Worm (Caenorhabditis elegans): Measurements from ENCODE around the gene C49G7.7.

Gene C49G7.7

ce11 chrV:4031319-4031718 lies 3.0 kb upstream of the C49G7.7 start, which contains the start of gene cyp-35A4:
Gene cyp-35A4 (plus strand): TSS chrV:4031619.
- TF ChIP-seq unc-62 (GFP tag; optimal IDR thresholded peaks at IDR 0.05) = no peak

ce11 chrV:4035811-4036210 lies 1.5 kb downstream of the C49G7.7 start, which contains the start of gene C49G7.13:
Gene C49G7.13 (plus strand): TSS chrV:4036111.
- TF ChIP-seq unc-62 (GFP tag; optimal IDR thresholded peaks at IDR 0.05) = no peak

- no peak for TF ChIP-seq unc-62 (GFP tag; optimal IDR thresholded peaks at IDR 0.05)
Observed at ce11 chrV:4038110-4038509, 3.8 kb downstream of the C49G7.7 start, which contains the start of gene C49G7.12. Gene C49G7.12 (plus strand): TSS chrV:4038410.

DNA sequence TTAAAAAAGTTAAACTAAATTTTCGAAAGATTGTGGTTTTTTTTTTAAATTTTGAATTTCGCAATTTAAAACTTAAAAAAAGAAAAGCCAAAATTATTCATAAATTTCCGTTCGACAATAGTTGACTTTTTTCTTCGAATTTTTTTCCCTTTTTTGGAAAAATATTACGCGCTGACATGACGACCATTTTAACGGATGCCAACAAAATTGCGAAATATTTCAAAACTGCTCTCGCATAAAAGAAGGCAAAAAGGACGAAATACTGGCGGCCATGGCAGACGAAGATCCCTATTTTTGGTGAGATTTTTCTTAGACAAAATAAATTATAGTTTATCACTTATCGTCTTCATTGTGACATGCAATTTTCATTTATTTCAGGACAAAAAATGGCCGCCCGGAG lies 4.3 kb downstream of the C49G7.7 start:
- no peak for TF ChIP-seq unc-62 (GFP tag; optimal IDR thresholded peaks at IDR 0.05)

DNA sequence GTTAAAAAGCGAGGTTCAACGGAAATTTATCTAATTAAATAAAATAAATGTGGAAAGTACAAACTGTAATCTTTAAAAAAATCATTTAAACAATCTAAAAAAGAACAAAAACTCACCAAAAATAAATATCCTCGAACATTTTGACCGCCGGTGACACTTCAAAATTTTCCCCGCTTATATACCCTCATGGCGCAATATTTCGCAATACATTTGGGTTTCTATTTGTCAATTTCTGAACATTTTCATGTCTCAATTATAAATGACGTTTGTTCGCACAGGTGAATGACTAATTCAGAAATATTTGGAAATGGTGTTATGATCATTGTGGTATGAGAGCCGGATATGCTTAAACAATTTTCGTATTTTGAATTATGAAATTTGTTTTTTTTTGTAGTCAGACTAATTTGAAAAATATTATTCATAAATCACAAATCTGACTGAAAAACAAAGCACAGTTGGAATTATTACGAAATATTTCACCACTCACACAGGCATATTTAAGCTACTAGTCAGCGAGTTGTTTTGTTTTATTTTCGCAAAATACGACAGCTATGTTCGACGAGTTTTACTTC lies 7.7 kb downstream of the C49G7.7 start, which contains the start of the genes C49G7.10 and irg-2:
TSS of gene C49G7.10 (minus strand) at position 169 of the 572 bp plus-strand sequence.
TSS of gene irg-2 (plus strand) at position 329 of the 572 bp plus-strand sequence.
- no peak for TF ChIP-seq unc-62 (GFP tag; optimal IDR thresholded peaks at IDR 0.05)

ce11 chrV:4043632-4044031 lies 9.4 kb downstream of the C49G7.7 start, which contains the start of gene phat-3:
Gene phat-3 (plus strand): TSS chrV:4043932.
- no peak for TF ChIP-seq unc-62 (GFP tag; optimal IDR thresholded peaks at IDR 0.05)

ce11 chrV:4046122-4046521 lies 11.8 kb downstream of the C49G7.7 start, which contains the start of gene phat-7:
Gene phat-7 (plus strand): TSS chrV:4046422.
- no peak for TF ChIP-seq unc-62 (GFP tag; optimal IDR thresholded peaks at IDR 0.05)

ce11 chrV:4047541-4047940 lies 13.3 kb downstream of the C49G7.7 start, which contains the start of gene srh-169:
Gene srh-169 (plus strand): TSS chrV:4047841.
- no peak for TF ChIP-seq unc-62 (GFP tag; optimal IDR thresholded peaks at IDR 0.05)

- TF ChIP-seq unc-62 (GFP tag; optimal IDR thresholded peaks at IDR 0.05) = no peak
Observed at ce11 chrV:4055025-4055424, 20.7 kb downstream of the C49G7.7 start, which contains the start of gene djr-1.2. Gene djr-1.2 (minus strand): TSS chrV:4055125.

DNA sequence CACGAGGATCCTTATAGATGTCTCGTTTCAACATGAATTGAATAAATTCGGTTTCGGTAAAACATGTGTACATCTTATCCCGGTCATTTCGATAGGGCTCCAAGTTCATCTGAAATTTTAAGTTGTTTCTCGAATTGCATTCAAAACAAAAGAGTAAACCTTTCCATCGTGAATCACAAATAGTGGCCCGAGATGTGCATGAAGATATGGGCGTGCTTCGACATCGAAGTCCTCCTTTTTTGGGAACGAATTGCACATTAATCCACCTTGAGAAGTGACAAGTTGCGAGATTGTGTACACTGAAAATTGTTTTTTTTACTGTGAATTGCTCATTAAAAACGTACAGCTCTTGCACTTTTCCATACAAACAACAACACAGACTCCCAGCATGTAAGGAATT lies 21.9 kb downstream of the C49G7.7 start:
- TF ChIP-seq unc-62 (GFP tag; optimal IDR thresholded peaks at IDR 0.05) = no peak

DNA sequence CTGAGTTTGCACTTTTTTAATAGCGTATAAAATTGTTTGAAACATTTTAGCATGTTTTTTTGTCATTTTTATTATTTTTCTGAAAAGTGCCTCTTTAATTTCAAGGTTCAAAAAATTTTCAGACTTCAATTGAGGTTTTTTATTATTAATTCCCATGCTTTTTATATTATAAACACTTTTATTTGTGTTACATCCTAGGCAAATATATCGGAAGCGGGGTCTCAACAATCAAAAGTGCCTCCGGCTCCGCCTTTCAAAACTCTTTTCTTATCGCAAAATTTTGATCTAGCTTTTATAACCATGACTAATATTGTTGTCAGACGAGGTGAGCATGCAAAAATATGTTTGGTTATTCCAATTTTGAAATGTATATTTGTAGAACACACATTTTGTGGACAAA lies 39.2 kb downstream of the C49G7.7 start, which contains the start of gene otpl-2:
TSS of gene otpl-2 (plus strand) at position 301 of the 400 bp plus-strand sequence.
- TF ChIP-seq unc-62 (GFP tag; optimal IDR thresholded peaks at IDR 0.05) = no peak

DNA sequence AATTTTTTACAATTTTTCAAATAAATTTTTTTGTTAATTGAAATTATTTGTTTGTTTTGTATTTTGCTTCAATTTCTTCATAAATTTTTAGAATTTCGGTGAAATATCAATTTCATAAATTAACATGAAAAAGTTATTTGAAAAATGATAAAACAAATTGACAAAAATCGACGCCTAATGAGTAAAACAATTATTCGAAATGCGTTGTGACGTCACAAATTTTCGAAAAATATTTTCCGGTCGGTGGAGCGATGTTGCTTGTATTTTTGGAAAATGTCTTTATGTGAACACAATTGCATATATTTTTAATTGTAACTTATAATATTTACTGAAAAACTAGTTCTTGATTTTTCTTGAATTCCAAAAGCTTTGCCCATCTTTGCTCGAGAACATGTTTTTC lies 46.3 kb downstream of the C49G7.7 start:
- no peak for TF ChIP-seq unc-62 (GFP tag; optimal IDR thresholded peaks at IDR 0.05)

DNA sequence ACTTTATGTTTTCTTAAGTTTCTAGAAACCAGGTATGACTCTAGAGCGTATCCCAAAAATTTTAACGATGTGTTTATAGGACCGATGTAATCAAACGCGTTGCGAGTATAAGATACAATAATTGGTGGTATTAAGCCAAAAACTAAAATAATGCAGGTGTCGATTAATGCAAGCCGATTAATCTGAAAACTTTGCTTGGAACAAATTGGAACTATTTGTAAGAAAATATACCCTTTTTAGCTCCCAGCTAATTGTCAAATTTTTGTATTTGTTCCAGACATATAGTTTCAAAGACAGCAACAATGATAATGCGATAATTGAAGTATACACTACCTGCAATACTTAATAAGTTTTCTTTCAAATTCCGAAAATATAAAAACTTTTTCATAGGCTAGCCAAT lies 47.0 kb downstream of the C49G7.7 start, which contains the start of gene srh-211:
TSS of gene srh-211 (minus strand) at position 101 of the 400 bp plus-strand sequence.
- TF ChIP-seq unc-62 (GFP tag; optimal IDR thresholded peaks at IDR 0.05) = no peak

ce11 chrV:4082952-4083351 lies 48.7 kb downstream of the C49G7.7 start, which contains the start of gene F38H12.5:
Gene F38H12.5 (minus strand): TSS chrV:4083052.
- no peak for TF ChIP-seq unc-62 (GFP tag; optimal IDR thresholded peaks at IDR 0.05)
